Worm (Caenorhabditis elegans): Measurements from ENCODE around the gene srh-69.

ce11 chrII:12494556-12495131 lies 19.9 kb downstream of the srh-69 start, which contains the start of gene col-85:
- TF ChIP-seq skn-1 (tag; optimal IDR thresholded peaks at IDR 0.05) (no peak), ztf-11 (tag; optimal IDR thresholded peaks at IDR 0.05) (no peak), nhr-11 (tag; optimal IDR thresholded peaks at IDR 0.05) (peak; percentile 56), unc-62 (GFP tag; optimal IDR thresholded peaks at IDR 0.05 in 1 of 2) (peak in 1 of 2 experiments; percentile 79), unc-62 (tag; optimal IDR thresholded peaks at IDR 0.05) (no peak), vab-7 (GFP tag; IDR thresholded peaks at IDR 0.05) (peak; percentile 96), pqm-1 (tag; optimal IDR thresholded peaks at IDR 0.05) (no peak), R02D3.7 (tag; optimal IDR thresholded peaks at IDR 0.05) (peak; percentile 21), mdl-1 (tag; optimal IDR thresholded peaks at IDR 0.05) (peak in 1 of 2 experiments; percentile 59), aha-1 (tag) (peak; percentile 94), jun-1 (tag; optimal IDR thresholded peaks at IDR 0.05) (no peak), daf-12 (tag; optimal IDR thresholded peaks at IDR 0.05) (no peak), nhr-25 (tag; optimal IDR thresholded peaks at IDR 0.05; ENCODE audit: borderline replicate concordance, insufficient read depth) (no peak), fkh-10 (GFP tag; optimal IDR thresholded peaks at IDR 0.05) (peak; percentile 30), ZK546.5 (tag; optimal IDR thresholded peaks at IDR 0.05) (no peak)

Data from whole organism, L4 larva.